Worm (Caenorhabditis elegans) whole organism, L4/young adult: ENCODE data around the gene col-69.

Experiments
- W03F9.2 ChIP-seq: fragments of 150-350 bp; optimal IDR thresholded peaks from 2 replicates; lab custom pipeline; 2014; ENCODE audit warnings: missing biosample characterization, missing genetic modification characterization
- dao-5 ChIP-seq: sonication (generic microtip); optimal IDR thresholded peaks from 2 replicates; lab custom pipeline; 2016; ENCODE audit warnings: missing genotype, missing genetic modification characterization, moderate library complexity, missing compliant biosample characterization
- him-1 ChIP-seq: sonication (generic microtip); optimal IDR thresholded peaks from 2 replicates; lab custom pipeline; 2016; ENCODE audit warnings: missing genotype, missing genetic modification reagents, missing genetic modification characterization, missing compliant biosample characterization

DNA sequence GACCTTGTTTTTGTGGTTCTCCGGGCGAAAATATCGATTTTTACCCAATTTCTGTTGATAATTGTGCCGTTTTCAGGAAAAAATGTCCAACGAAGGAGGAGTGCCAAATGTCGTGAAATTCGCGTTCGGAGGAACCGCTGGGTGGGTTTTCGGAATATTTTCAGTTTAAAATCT, 19.1 kb downstream of the col-69 start, which contains the start of gene misc-1:
- TF ChIP-seq dao-5 (tag; lab: Kevin White, UChicago), result no peak
- TF ChIP-seq him-1 (tag; lab: Kevin White, UChicago), result no peak
- TF ChIP-seq W03F9.2 (tag; lab: Kevin White, UChicago), result no peak
